Fruit fly (Drosophila melanogaster) whole organism, embryonic: ENCODE data around the gene Jon65Aiii.

Experiments
- Atf-2 ChIP-seq: fragments of 200-800 bp; sonication (Bioruptor generic); optimal IDR thresholded peaks from 2 replicates; lab custom pipeline; 2016; ENCODE audit warnings: missing biosample characterization, missing genetic modification characterization
- CG11504 ChIP-seq: fragments of 200-800 bp; sonication (Bioruptor generic); optimal IDR thresholded peaks from 3 replicates; lab custom pipeline; 2019; ENCODE audit warnings: missing biosample characterization, mild to moderate bottlenecking, missing genetic modification characterization, moderate library complexity
- CG12071 ChIP-seq: fragments of 200-800 bp; sonication (Bioruptor generic); optimal IDR thresholded peaks from 3 replicates; lab custom pipeline; 2018; ENCODE audit warnings: missing biosample characterization, mild to moderate bottlenecking, missing genetic modification characterization
- CG12219 ChIP-seq: fragments of 200-800 bp; sonication (Bioruptor generic); optimal IDR thresholded peaks from 3 replicates; lab custom pipeline; 2018; ENCODE audit warnings: missing biosample characterization, mild to moderate bottlenecking, missing genetic modification characterization
- CG12236 ChIP-seq: fragments of 200-800 bp; sonication (Bioruptor generic); optimal IDR thresholded peaks from 2 replicates; lab custom pipeline; 2016; ENCODE audit warnings: missing biosample characterization, missing genetic modification characterization
- CG13894 ChIP-seq: fragments of 200-800 bp; sonication (Bioruptor generic); optimal IDR thresholded peaks from 3 replicates; lab custom pipeline; 2018; ENCODE audit warnings: missing biosample characterization, mild to moderate bottlenecking, missing genetic modification characterization, moderate library complexity
- CG15479 ChIP-seq: fragments of 200-800 bp; sonication (Bioruptor generic); optimal IDR thresholded peaks from 3 replicates; lab custom pipeline; 2019; ENCODE audit warnings: missing biosample characterization, mild to moderate bottlenecking, missing genetic modification characterization, moderate library complexity
- CG18262 ChIP-seq: fragments of 200-800 bp; optimal IDR thresholded peaks from 3 replicates; lab custom pipeline; 2019; ENCODE audit warnings: missing biosample characterization, mild to moderate bottlenecking, missing genetic modification characterization, moderate library complexity
- CG18476 ChIP-seq: fragments of 200-800 bp; sonication (Bioruptor generic); optimal IDR thresholded peaks from 2 replicates; lab custom pipeline; 2016; ENCODE audit warnings: missing biosample characterization, mild to moderate bottlenecking, missing genetic modification characterization
- CG18599 ChIP-seq: fragments of 200-800 bp; sonication (Bioruptor generic); optimal IDR thresholded peaks from 3 replicates; lab custom pipeline; 2017; ENCODE audit warnings: missing biosample characterization, missing genetic modification characterization, mild to moderate bottlenecking, moderate library complexity, missing genetic modification reagents
- CG30431 ChIP-seq: fragments of 200-800 bp; sonication (Bioruptor generic); optimal IDR thresholded peaks from 2 replicates; lab custom pipeline; 2017; ENCODE audit warnings: missing biosample characterization, missing genetic modification characterization
- CG31224 ChIP-seq: fragments of 200-800 bp; sonication (Bioruptor generic); IDR thresholded peaks from 2 replicates; pipeline ENCODE4 v1.3.6; 2022; ENCODE audit warnings: missing biosample characterization, missing genetic modification characterization
- CG34376 ChIP-seq: fragments of 200-800 bp; sonication (Bioruptor generic); optimal IDR thresholded peaks from 2 replicates; lab custom pipeline; 2018; ENCODE audit warnings: missing biosample characterization, mild to moderate bottlenecking, missing genetic modification characterization
- CG42726 ChIP-seq: fragments of 200-800 bp; sonication (Bioruptor generic); IDR thresholded peaks from 2 replicates; pipeline ENCODE4 v1.3.6; 2022; ENCODE audit warnings: missing biosample characterization, missing genetic modification characterization; ENCODE audit not compliant: partially characterized antibody
- CG4730 ChIP-seq: fragments of 200-800 bp; sonication (Bioruptor generic); IDR thresholded peaks from 2 replicates; pipeline ENCODE4 v1.3.6; 2022; ENCODE audit warnings: missing biosample characterization, missing genetic modification characterization
- CG5953 ChIP-seq: fragments of 200-800 bp; sonication (Bioruptor generic); IDR thresholded peaks from 2 replicates; pipeline ENCODE4 v1.3.6; 2022; ENCODE audit warnings: missing biosample characterization, missing genetic modification characterization
- CG8281 ChIP-seq: fragments of 200-800 bp; sonication (Bioruptor generic); optimal IDR thresholded peaks from 2 replicates; lab custom pipeline; 2018; ENCODE audit warnings: missing biosample characterization, mild to moderate bottlenecking, missing genetic modification characterization, moderate library complexity
- CG8388 ChIP-seq: fragments of 200-800 bp; sonication (Bioruptor generic); optimal IDR thresholded peaks from 2 replicates; lab custom pipeline; 2019; ENCODE audit warnings: missing biosample characterization, mild to moderate bottlenecking, missing genetic modification characterization, moderate library complexity
- D ChIP-seq, 2 experiments: fragments of 200-800 bp in 1 of 2; fragments of >200 bp in 1 of 2; sonication (Bioruptor generic) in 1 of 2; optimal IDR thresholded peaks; 2 replicates in 1 of 2; 3 replicates in 1 of 2; lab custom pipeline; 2017; ENCODE audit warnings: mild to moderate bottlenecking in 1 of 2, missing biosample characterization in 1 of 2, missing genetic modification characterization in 1 of 2, missing genetic modification reagents in 1 of 2
- Deaf1 ChIP-seq: fragments of 200-800 bp; optimal IDR thresholded peaks from 3 replicates; lab custom pipeline; 2019; ENCODE audit warnings: missing biosample characterization, mild to moderate bottlenecking, missing genetic modification characterization, moderate library complexity
- Doc2 ChIP-seq: fragments of 200-800 bp; sonication (Bioruptor generic); IDR thresholded peaks from 2 replicates; pipeline ENCODE4 v1.3.6; 2022; ENCODE audit warnings: missing biosample characterization, missing genetic modification characterization
- GATAe ChIP-seq: fragments of 200-800 bp; sonication (Bioruptor generic); conservative IDR thresholded peaks from 2 replicates; pipeline ENCODE4 v1.3.6; 2022; ENCODE audit warnings: missing biosample characterization, missing genetic modification characterization
- Hey ChIP-seq: fragments of 200-800 bp; sonication (Bioruptor generic); optimal IDR thresholded peaks from 3 replicates; lab custom pipeline; 2018; ENCODE audit warnings: missing biosample characterization, mild to moderate bottlenecking, missing genetic modification characterization
- HmgZ ChIP-seq: fragments of 200-800 bp; sonication (Bioruptor generic); optimal IDR thresholded peaks from 2 replicates; lab custom pipeline; 2018; ENCODE audit warnings: missing biosample characterization, mild to moderate bottlenecking, missing genetic modification characterization
- MTF-1 ChIP-seq: fragments of 200-800 bp; sonication (Bioruptor generic); optimal IDR thresholded peaks from 2 replicates; lab custom pipeline; 2018; ENCODE audit warnings: missing biosample characterization, mild to moderate bottlenecking, missing genetic modification characterization, borderline replicate concordance
- abd-A ChIP-seq: fragments of 200-800 bp; sonication (Bioruptor generic); optimal IDR thresholded peaks from 3 replicates; lab custom pipeline; 2019; ENCODE audit warnings: missing biosample characterization, mild to moderate bottlenecking, missing genetic modification characterization, moderate library complexity
- cg ChIP-seq: fragments of 200-800 bp; sonication (Bioruptor generic); optimal IDR thresholded peaks from 3 replicates; lab custom pipeline; 2019; ENCODE audit warnings: missing biosample characterization, mild to moderate bottlenecking, missing genetic modification characterization, moderate library complexity
- cwo ChIP-seq: fragments of 200-800 bp; sonication (Bioruptor generic); optimal IDR thresholded peaks from 3 replicates; lab custom pipeline; 2017; ENCODE audit warnings: missing biosample characterization, missing genetic modification characterization, mild to moderate bottlenecking, moderate library complexity, missing genetic modification reagents
- danr ChIP-seq: fragments of 200-800 bp; sonication (Bioruptor generic); IDR thresholded peaks from 2 replicates; pipeline ENCODE4 v1.3.6; 2022; ENCODE audit warnings: missing biosample characterization, missing genetic modification characterization
- emc ChIP-seq: fragments of 200-800 bp; sonication (Bioruptor generic); optimal IDR thresholded peaks from 2 replicates; lab custom pipeline; 2016; ENCODE audit warnings: missing biosample characterization, missing genetic modification characterization
- en ChIP-seq: fragments of 200-800 bp; sonication (Bioruptor generic); optimal IDR thresholded peaks from 2 replicates; lab custom pipeline; 2016; ENCODE audit warnings: missing biosample characterization, missing genetic modification characterization
- exex ChIP-seq: fragments of 200-800 bp; sonication (Bioruptor generic); optimal IDR thresholded peaks from 4 replicates; lab custom pipeline; 2018; ENCODE audit warnings: missing biosample characterization, mild to moderate bottlenecking, missing genetic modification characterization, moderate library complexity
- grn ChIP-seq: fragments of 200-800 bp; sonication (Bioruptor generic); optimal IDR thresholded peaks from 3 replicates; lab custom pipeline; 2017; ENCODE audit warnings: missing biosample characterization, missing genetic modification characterization
- gro ChIP-seq: fragments of 200-800 bp; sonication (Bioruptor generic); optimal IDR thresholded peaks from 2 replicates; lab custom pipeline; 2016; ENCODE audit warnings: missing biosample characterization, missing genetic modification characterization
- lab ChIP-seq: fragments of 200-800 bp; sonication (Bioruptor generic); optimal IDR thresholded peaks from 3 replicates; lab custom pipeline; 2017; ENCODE audit warnings: missing biosample characterization, missing genetic modification characterization, mild to moderate bottlenecking, moderate library complexity, missing genetic modification reagents
- mirr ChIP-seq: fragments of 200-800 bp; sonication (Bioruptor generic); optimal IDR thresholded peaks from 3 replicates; lab custom pipeline; 2018; ENCODE audit warnings: missing biosample characterization, mild to moderate bottlenecking, missing genetic modification characterization
- mld ChIP-seq: fragments of 200-800 bp; sonication (Bioruptor generic); IDR thresholded peaks from 3 replicates; pipeline ENCODE4 v1.3.6; 2022; ENCODE audit warnings: missing biosample characterization, missing genetic modification characterization; ENCODE audit not compliant: partially characterized antibody
- nerfin-1 ChIP-seq: fragments of 200-800 bp; sonication (Bioruptor generic); optimal IDR thresholded peaks from 3 replicates; lab custom pipeline; 2019; ENCODE audit warnings: missing biosample characterization, mild to moderate bottlenecking, missing genetic modification characterization, moderate library complexity
- pzg ChIP-seq: fragments of 200-800 bp; sonication (Bioruptor generic); optimal IDR thresholded peaks from 3 replicates; lab custom pipeline; 2018; ENCODE audit warnings: missing biosample characterization, mild to moderate bottlenecking, missing genetic modification characterization, moderate library complexity
- run ChIP-seq: fragments of 200-800 bp; sonication (Bioruptor generic); optimal IDR thresholded peaks from 3 replicates; lab custom pipeline; 2018; ENCODE audit warnings: missing biosample characterization, mild to moderate bottlenecking, missing genetic modification characterization
- sd ChIP-seq: fragments of 200-800 bp; sonication (Bioruptor generic); optimal IDR thresholded peaks from 3 replicates; lab custom pipeline; 2018; ENCODE audit warnings: missing biosample characterization, mild to moderate bottlenecking, missing genetic modification characterization, moderate library complexity
- slbo ChIP-seq: fragments of 200-800 bp; sonication (Bioruptor generic); IDR thresholded peaks from 2 replicates; pipeline ENCODE4 v1.3.6; 2022; ENCODE audit warnings: missing biosample characterization, missing genetic modification characterization
- sug ChIP-seq: fragments of 200-800 bp; optimal IDR thresholded peaks from 2 replicates; lab custom pipeline; 2019; ENCODE audit warnings: missing biosample characterization, mild to moderate bottlenecking, missing genetic modification characterization, moderate library complexity

Gene Jon65Aiii

dm6 chr3L:6050230-6050807 lies at the start of gene Jon65Aiii:
TSS of gene Jon65Aiii (plus strand) at chr3L:6050757.
- TF ChIP-seq HmgZ (tag; lab: Kevin White, UChicago) (peak; percentile 6), CG18599 (GFP tag; lab: Kevin White, UChicago) (peak; percentile 45), exex (peak; percentile 99), lab (peak; percentile 1), gro (GFP tag; lab: Kevin White, UChicago) (peak; percentile 76), grn (GFP tag; lab: Kevin White, UChicago) (peak; percentile 83), emc (GFP tag; lab: Kevin White, UChicago) (no peak), danr (GFP tag; lab: Robert Waterston, UW) (no peak), GATAe (peak; percentile 37; the same call in 1 of the 2 replicates), en (GFP tag; lab: Kevin White, UChicago) (no peak), CG8281 (tag; lab: Kevin White, UChicago) (no peak), sd (tag; lab: Kevin White, UChicago) (peak; percentile 18), Hey (tag; lab: Kevin White, UChicago) (peak; percentile 99), Doc2 (GFP tag; lab: Robert Waterston, UW) (no peak), CG34376 (GFP tag; lab: Kevin White, UChicago) (peak; percentile 71), CG30431 (no peak), sug (peak; percentile 70), mirr (GFP tag; lab: Kevin White, UChicago) (peak; percentile 88), cwo (peak; percentile 15), run (peak; percentile 82)

dm6 chr3L:6000938-6001337 lies 49.6 kb upstream of the Jon65Aiii start:
- TF ChIP-seq cg (GFP tag; lab: Kevin White, UChicago) (peak; percentile 50), Deaf1 (tag; lab: Kevin White, UChicago) (peak; percentile 49), CG5953 (0 out of 2 replicates have a peak, but pooled peaks have one; percentile 4), D (optimal IDR thresholded peaks at IDR 0.05; lab: Kevin White, UChicago) (no peak), D (GFP tag; optimal IDR thresholded peaks at IDR 0.05; lab: Kevin White, UChicago) (no peak), abd-A (peak; percentile 69), CG11504 (tag; lab: Kevin White, UChicago) (peak; percentile 98), CG13894 (tag; lab: Kevin White, UChicago) (peak; percentile 10), CG18599 (GFP tag; lab: Kevin White, UChicago) (peak; percentile 16), CG42726 (no peak), CG31224 (GFP tag; lab: Robert Waterston, UW) (peak; percentile 96)
- TF ChIP-seq, all 482 proteins: peak for 8

dm6 chr3L:6010921-6011320 lies 39.6 kb upstream of the Jon65Aiii start, which contains the start of gene alphaKap4:
TSS of gene alphaKap4 (minus strand) at chr3L:6011021.
- TF ChIP-seq nerfin-1 (tag; lab: Kevin White, UChicago) (no peak), exex (no peak), CG18476 (no peak), slbo (GFP tag; lab: Robert Waterston, UW) (no peak), CG8388 (GFP tag; lab: Kevin White, UChicago) (no peak), CG4730 (GFP tag; lab: Robert Waterston, UW) (no peak), CG12219 (GFP tag; lab: Kevin White, UChicago) (no peak), CG15479 (GFP tag; lab: Kevin White, UChicago) (no peak), cg (GFP tag; lab: Kevin White, UChicago) (no peak), Atf-2 (GFP tag; lab: Kevin White, UChicago) (no peak), pzg (no peak), MTF-1 (GFP tag; lab: Kevin White, UChicago) (no peak), CG18262 (tag; lab: Kevin White, UChicago) (no peak), CG12236 (GFP tag; lab: Kevin White, UChicago) (no peak), mld (GFP tag; lab: Robert Waterston, UW) (no peak), CG12071 (GFP tag; lab: Kevin White, UChicago) (no peak)
